Worm (Caenorhabditis elegans) whole organism, early embryonic: Measurements from ENCODE around the gene Y67D8B.2.
A peak's percentile ranks its signal among the peaks of the same experiment; 100 is the strongest.

ENCODE experiments used
- B0310.2 ChIP-seq: sonication (generic microtip); optimal IDR thresholded peaks from 2 replicates; lab custom pipeline; 2016; ENCODE audit warnings: mild to moderate bottlenecking, missing genetic modification characterization, missing compliant biosample characterization
- F13C5.2 ChIP-seq: sonication (generic microtip); optimal IDR thresholded peaks from 2 replicates; lab custom pipeline; 2017; ENCODE audit warnings: mild to moderate bottlenecking, missing genetic modification characterization, inconsistent platforms, missing compliant biosample characterization
- aly-1 ChIP-seq: sonication (generic microtip); optimal IDR thresholded peaks from 2 replicates; lab custom pipeline; 2016; ENCODE audit warnings: missing genetic modification characterization, missing compliant biosample characterization
- ama-1 ChIP-seq: fragments of 150-350 bp; optimal IDR thresholded peaks from 2 replicates; lab custom pipeline; 2014
- ceh-13 ChIP-seq: fragments of 200-800 bp; sonication (Bioruptor generic); optimal IDR thresholded peaks from 2 replicates; lab custom pipeline; 2018; ENCODE audit warnings: mild to moderate bottlenecking, missing genetic modification characterization, missing compliant biosample characterization
- ceh-36 ChIP-seq: sonication (generic microtip); optimal IDR thresholded peaks from 2 replicates; lab custom pipeline; 2016; ENCODE audit warnings: missing genetic modification characterization, inconsistent platforms, missing compliant biosample characterization
- ets-7 ChIP-seq: sonication (generic microtip); optimal IDR thresholded peaks from 2 replicates; lab custom pipeline; 2016; ENCODE audit warnings: missing genotype, missing genetic modification characterization, missing compliant biosample characterization
- flt-1 ChIP-seq: fragments of 200-800 bp; sonication (Bioruptor generic); IDR thresholded peaks from 2 replicates; pipeline ENCODE4 v1.3.6; 2022; ENCODE audit warnings: missing genetic modification characterization, missing compliant biosample characterization
- hmbx-1 ChIP-seq: sonication (generic microtip); optimal IDR thresholded peaks from 2 replicates; lab custom pipeline; 2016; ENCODE audit warnings: mild to moderate bottlenecking, missing genetic modification characterization, missing compliant biosample characterization
- hmg-4 ChIP-seq: fragments of 200-800 bp; sonication (Bioruptor generic); optimal IDR thresholded peaks from 2 replicates; lab custom pipeline; 2018; ENCODE audit warnings: mild to moderate bottlenecking, missing genetic modification characterization, missing compliant biosample characterization
- hnd-1 ChIP-seq: sonication (generic microtip); optimal IDR thresholded peaks from 2 replicates; lab custom pipeline; 2016; ENCODE audit warnings: missing genetic modification characterization, missing compliant biosample characterization
- pes-1 ChIP-seq: fragments of 200-800 bp; sonication (Bioruptor generic); IDR thresholded peaks from 2 replicates; pipeline ENCODE4 v1.3.6; 2022; ENCODE audit warnings: missing genetic modification reagents, missing genetic modification characterization, missing compliant biosample characterization
- scrt-1 ChIP-seq: fragments of 200-800 bp; sonication (Bioruptor generic); IDR thresholded peaks from 2 replicates; pipeline ENCODE4 v1.3.6; 2022; ENCODE audit warnings: missing genetic modification characterization, missing compliant biosample characterization
- sea-1 ChIP-seq: fragments of 200-800 bp; sonication (Bioruptor generic); conservative IDR thresholded peaks from 2 replicates; pipeline ENCODE4 v1.3.6; 2022; ENCODE audit warnings: missing genetic modification characterization, missing compliant biosample characterization
- tbx-11 ChIP-seq: fragments of 200-800 bp; sonication (Bioruptor generic); IDR thresholded peaks from 2 replicates; pipeline ENCODE4 v1.3.6; 2022; ENCODE audit warnings: missing genetic modification characterization, missing compliant biosample characterization
- tbx-37 ChIP-seq: fragments of 200-800 bp; sonication (Bioruptor generic); conservative IDR thresholded peaks from 2 replicates; pipeline ENCODE4 v1.3.6; 2022; ENCODE audit warnings: missing genetic modification reagents, missing genetic modification characterization, missing compliant biosample characterization
- tra-4 ChIP-seq: sonication (generic microtip); optimal IDR thresholded peaks from 2 replicates; lab custom pipeline; 2017; ENCODE audit warnings: missing genetic modification characterization, missing compliant biosample characterization

Y67D8B.2 gene

DNA sequence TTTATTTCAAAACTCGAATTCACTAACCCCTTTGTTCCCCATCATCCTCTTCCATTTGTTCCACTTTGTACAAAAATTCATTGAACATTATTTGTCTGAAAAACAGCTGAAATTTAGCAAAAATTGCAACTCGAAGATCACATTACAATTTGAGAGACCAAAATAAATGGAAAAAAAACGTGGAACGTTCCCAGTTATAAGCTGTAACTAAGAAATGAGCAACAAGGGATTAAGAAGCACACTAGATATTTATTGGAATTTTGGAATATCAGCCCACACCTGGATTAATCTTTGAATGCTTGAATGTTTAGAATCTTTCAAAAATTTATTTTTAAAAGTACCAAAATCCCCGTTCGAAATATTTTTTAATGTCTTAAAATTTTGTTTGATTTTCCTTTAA lies at the start of gene Y67D8B.2:
Gene Y67D8B.2 (minus strand): TSS at position 101 of the 400 bp plus-strand sequence.
- TF ChIP-seq ama-1 (lab: Kevin White, UChicago) (no peak), hmg-4 (GFP tag; lab: Kevin White, UChicago) (no peak), pes-1 (GFP tag; lab: Robert Waterston, UW) (no peak), hnd-1 (tag; lab: Kevin White, UChicago) (no peak), tra-4 (tag; lab: Kevin White, UChicago) (no peak), B0310.2 (tag; lab: Kevin White, UChicago) (no peak), ceh-36 (no peak), scrt-1 (GFP tag; lab: Robert Waterston, UW) (no peak), tbx-37 (GFP tag; lab: Robert Waterston, UW) (no peak)

DNA sequence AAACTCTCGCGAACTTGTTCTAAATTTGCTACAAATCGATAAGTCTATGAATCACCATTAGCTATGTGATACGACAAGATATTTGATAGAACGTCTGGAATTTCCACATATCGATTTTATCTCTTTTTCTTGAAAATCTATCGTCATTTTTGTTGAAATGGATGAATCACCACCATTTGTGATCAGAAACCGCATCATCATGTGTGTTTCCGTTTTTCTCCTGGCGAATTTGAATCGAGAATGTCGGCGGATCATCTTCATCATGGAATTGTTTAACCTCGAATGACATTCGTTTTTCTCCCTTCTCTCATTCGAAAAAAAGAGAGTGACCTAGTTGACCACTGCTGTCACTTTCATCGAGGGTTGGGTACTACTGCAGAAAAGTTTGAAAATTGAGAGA lies 42.9 kb upstream of the Y67D8B.2 start:
- TF ChIP-seq aly-1 (tag; lab: Kevin White, UChicago) (no peak), F13C5.2 (no peak), hmbx-1 (no peak), tbx-37 (GFP tag; lab: Robert Waterston, UW) (no peak), ceh-36 (no peak), flt-1 (GFP tag; lab: Robert Waterston, UW) (no peak), B0310.2 (tag; lab: Kevin White, UChicago) (no peak), sea-1 (GFP tag; lab: Robert Waterston, UW) (no peak), hnd-1 (tag; lab: Kevin White, UChicago) (no peak), pes-1 (GFP tag; lab: Robert Waterston, UW) (no peak), ceh-13 (no peak), ets-7 (tag; lab: Kevin White, UChicago) (no peak), ama-1 (lab: Kevin White, UChicago) (no peak)

DNA sequence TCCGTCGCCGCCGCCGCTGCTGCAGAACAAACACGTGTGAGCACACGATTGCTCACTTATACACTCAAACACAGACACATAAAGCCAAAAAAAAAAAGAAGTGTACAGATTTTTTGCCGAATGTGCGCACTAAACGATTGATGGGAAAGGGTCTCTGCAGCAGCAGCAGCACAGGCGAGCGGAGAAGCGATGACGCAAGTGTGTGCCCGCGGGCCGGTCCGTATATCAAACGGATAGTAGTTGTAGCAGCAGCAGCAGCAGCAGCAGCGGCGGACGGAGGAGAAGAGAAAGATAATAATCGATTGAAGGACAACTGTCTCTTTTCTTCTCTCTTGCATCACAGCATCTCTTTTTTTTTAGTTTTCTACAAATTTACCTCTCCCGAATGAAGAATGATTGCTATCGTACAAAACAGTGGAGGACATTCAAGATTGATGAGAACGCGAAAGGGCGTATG lies 42.1 kb upstream of the Y67D8B.2 start:
- TF ChIP-seq aly-1 (tag; lab: Kevin White, UChicago) (peak; percentile 84), flt-1 (GFP tag; lab: Robert Waterston, UW) (no peak), ama-1 (lab: Kevin White, UChicago) (peak; percentile 25), scrt-1 (GFP tag; lab: Robert Waterston, UW) (peak; percentile 6; the same call in 1 of the 2 replicates), sea-1 (GFP tag; lab: Robert Waterston, UW) (no peak), tbx-37 (GFP tag; lab: Robert Waterston, UW) (no peak)

DNA sequence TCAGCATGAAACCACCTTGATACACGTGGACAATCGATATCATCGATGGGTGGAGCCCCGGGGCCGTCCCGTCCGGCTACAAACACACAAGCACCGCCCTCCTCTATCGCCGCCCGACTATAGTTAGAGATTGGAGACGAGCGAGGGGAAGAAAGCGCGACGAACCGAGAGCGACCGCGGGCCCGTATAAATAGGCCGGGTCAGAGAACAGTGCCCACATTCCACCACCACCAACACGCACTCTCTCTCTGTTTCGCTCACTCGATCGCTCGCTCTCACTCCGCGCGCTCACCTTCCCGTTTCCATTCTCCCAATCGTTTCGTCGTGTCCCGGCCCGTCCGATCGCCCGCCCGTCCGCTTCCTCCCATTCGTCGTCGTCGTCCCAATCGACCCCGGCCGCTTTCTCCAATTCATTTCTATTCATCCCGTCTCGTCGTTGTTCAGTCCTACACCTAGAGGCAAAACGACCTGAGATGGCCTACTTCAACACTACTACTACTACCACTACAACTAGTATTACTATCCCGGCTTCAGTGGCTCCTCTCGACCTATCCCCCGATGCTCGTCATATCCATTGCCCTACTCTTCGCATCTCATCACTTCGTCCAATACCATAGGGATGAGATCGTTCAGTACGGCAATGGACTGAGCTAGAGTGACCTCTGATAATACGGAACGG lies 41.5 kb upstream of the Y67D8B.2 start:
- peak; percentile 4 for TF ChIP-seq hnd-1 (tag; lab: Kevin White, UChicago)
- TF ChIP-seq aly-1 (tag; lab: Kevin White, UChicago): no peak
- peak; percentile 81 for TF ChIP-seq F13C5.2
- peak; percentile 56; the same call in 1 of the 2 replicates for TF ChIP-seq flt-1 (GFP tag; lab: Robert Waterston, UW)
- TF ChIP-seq pes-1 (GFP tag; lab: Robert Waterston, UW): peak; percentile 78
- TF ChIP-seq B0310.2 (tag; lab: Kevin White, UChicago): peak; percentile 78
- TF ChIP-seq tbx-11 (GFP tag; lab: Robert Waterston, UW): peak; percentile 69
- peak; percentile 47 for TF ChIP-seq ets-7 (tag; lab: Kevin White, UChicago)
- TF ChIP-seq tbx-37 (GFP tag; lab: Robert Waterston, UW): no peak; the same call in 1 of the 2 replicates
- TF ChIP-seq ama-1 (lab: Kevin White, UChicago): peak; percentile 99
- peak; percentile 6 for TF ChIP-seq tra-4 (tag; lab: Kevin White, UChicago)
- no peak for TF ChIP-seq ceh-13
- peak; percentile 27 for TF ChIP-seq ceh-36
- peak; percentile 18 for TF ChIP-seq hmbx-1
- peak; percentile 74 for TF ChIP-seq scrt-1 (GFP tag; lab: Robert Waterston, UW)
- peak; percentile 86 for TF ChIP-seq hmg-4 (GFP tag; lab: Kevin White, UChicago)
- peak; percentile 79 for TF ChIP-seq sea-1 (GFP tag; lab: Robert Waterston, UW)

DNA sequence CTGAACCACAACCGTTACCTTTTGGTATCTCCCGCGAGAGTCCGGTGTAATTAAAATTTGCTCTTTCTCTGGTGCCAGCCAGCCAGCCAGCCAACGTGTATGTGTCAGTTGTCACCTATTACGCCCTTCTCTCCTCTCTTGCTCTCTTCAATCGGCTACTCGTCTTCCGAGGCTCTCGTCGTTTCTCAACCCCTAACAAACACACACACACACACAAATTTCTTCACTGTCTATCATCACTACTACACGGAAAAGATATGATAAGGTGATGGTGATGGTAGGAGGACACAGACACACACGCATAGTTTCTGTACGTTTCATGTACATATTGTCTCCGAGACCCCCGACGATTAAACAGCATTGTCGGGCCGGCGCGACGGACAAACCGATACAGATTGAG lies 40.3 kb upstream of the Y67D8B.2 start:
- TF ChIP-seq hmg-4 (GFP tag; lab: Kevin White, UChicago) (peak; percentile 17), hmbx-1 (no peak)

DNA sequence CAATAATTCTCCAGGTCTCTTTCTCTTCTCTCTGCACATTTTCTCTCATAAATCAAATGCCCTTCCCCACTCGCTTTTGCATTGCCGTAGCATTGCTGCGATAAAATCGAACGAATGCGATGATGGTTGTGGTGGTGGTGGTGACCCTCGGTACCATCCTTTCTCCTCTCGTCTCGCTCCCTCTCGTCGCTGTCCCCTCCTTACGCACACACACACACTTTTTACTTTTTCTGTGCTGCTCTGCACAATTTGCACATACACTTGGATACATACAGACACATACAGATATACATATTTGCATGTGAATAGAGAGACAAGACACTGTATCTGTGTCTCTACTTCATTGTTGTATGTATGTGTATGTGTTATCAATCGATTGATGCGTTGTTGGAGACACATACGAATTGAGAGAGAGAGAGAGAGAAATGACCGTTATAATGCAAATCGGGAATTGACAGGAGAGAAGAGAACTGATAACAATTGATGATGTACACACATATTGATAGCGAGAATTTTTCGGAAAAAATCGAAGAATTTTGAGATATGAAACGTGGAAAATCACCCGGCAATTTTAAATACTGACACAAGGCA lies 36.3 kb upstream of the Y67D8B.2 start:
- TF ChIP-seq ceh-13 (no peak), tra-4 (tag; lab: Kevin White, UChicago) (no peak), ceh-36 (no peak), hmg-4 (GFP tag; lab: Kevin White, UChicago) (peak; percentile 48), pes-1 (GFP tag; lab: Robert Waterston, UW) (no peak), hmbx-1 (no peak), sea-1 (GFP tag; lab: Robert Waterston, UW) (no peak), flt-1 (GFP tag; lab: Robert Waterston, UW) (no peak), ama-1 (lab: Kevin White, UChicago) (no peak), F13C5.2 (peak; percentile 52)

DNA sequence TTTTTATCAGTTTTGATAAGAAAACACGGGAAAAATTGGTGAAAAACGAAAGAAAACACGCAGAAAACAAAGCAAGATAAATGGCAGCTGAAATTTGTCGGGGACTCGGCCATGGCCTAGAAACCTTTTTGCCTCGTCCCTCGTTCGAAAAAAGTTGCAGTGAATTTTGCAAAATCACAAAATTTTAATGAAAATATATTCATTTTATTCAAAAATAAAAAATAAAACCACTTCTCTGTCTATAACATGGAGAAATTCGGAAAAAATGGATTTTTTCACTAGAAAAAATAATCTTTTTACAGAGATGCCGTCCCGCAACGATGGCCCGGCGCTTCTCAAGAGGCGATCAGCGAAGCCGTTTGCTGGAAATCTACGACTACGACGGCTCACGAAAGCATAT lies 30.8 kb upstream of the Y67D8B.2 start, which contains the start of gene Y67D8A.2:
Gene Y67D8A.2 (plus strand): TSS at position 301 of the 400 bp plus-strand sequence.
- no peak for TF ChIP-seq aly-1 (tag; lab: Kevin White, UChicago)
- TF ChIP-seq flt-1 (GFP tag; lab: Robert Waterston, UW): no peak
- TF ChIP-seq sea-1 (GFP tag; lab: Robert Waterston, UW): no peak
- TF ChIP-seq pes-1 (GFP tag; lab: Robert Waterston, UW): no peak
- no peak for TF ChIP-seq ceh-36
- TF ChIP-seq tra-4 (tag; lab: Kevin White, UChicago): no peak
- no peak for TF ChIP-seq B0310.2 (tag; lab: Kevin White, UChicago)
- TF ChIP-seq hmg-4 (GFP tag; lab: Kevin White, UChicago): no peak
- TF ChIP-seq ama-1 (lab: Kevin White, UChicago): no peak
- TF ChIP-seq F13C5.2: no peak
- no peak for TF ChIP-seq tbx-11 (GFP tag; lab: Robert Waterston, UW)
- no peak for TF ChIP-seq hnd-1 (tag; lab: Kevin White, UChicago)
- no peak for TF ChIP-seq ets-7 (tag; lab: Kevin White, UChicago)
- TF ChIP-seq hmbx-1: no peak
- TF ChIP-seq tbx-37 (GFP tag; lab: Robert Waterston, UW): no peak
